Worm (Caenorhabditis elegans) whole organism, early embryonic: ENCODE results near the gene rha-2.
A peak's percentile ranks its signal among the peaks of the same experiment; 100 is the strongest.

Experiments used
- B0310.2 ChIP-seq: sonication (generic microtip); optimal IDR thresholded peaks from 2 replicates; lab custom pipeline; 2016; ENCODE audit warnings: mild to moderate bottlenecking, missing genetic modification characterization, missing compliant biosample characterization
- F13C5.2 ChIP-seq: sonication (generic microtip); optimal IDR thresholded peaks from 2 replicates; lab custom pipeline; 2017; ENCODE audit warnings: mild to moderate bottlenecking, missing genetic modification characterization, inconsistent platforms, missing compliant biosample characterization
- aly-1 ChIP-seq: sonication (generic microtip); optimal IDR thresholded peaks from 2 replicates; lab custom pipeline; 2016; ENCODE audit warnings: missing genetic modification characterization, missing compliant biosample characterization
- ama-1 ChIP-seq: fragments of 150-350 bp; optimal IDR thresholded peaks from 2 replicates; lab custom pipeline; 2014
- ceh-13 ChIP-seq: fragments of 200-800 bp; sonication (Bioruptor generic); optimal IDR thresholded peaks from 2 replicates; lab custom pipeline; 2018; ENCODE audit warnings: mild to moderate bottlenecking, missing genetic modification characterization, missing compliant biosample characterization
- ceh-36 ChIP-seq: sonication (generic microtip); optimal IDR thresholded peaks from 2 replicates; lab custom pipeline; 2016; ENCODE audit warnings: missing genetic modification characterization, inconsistent platforms, missing compliant biosample characterization
- ets-7 ChIP-seq: sonication (generic microtip); optimal IDR thresholded peaks from 2 replicates; lab custom pipeline; 2016; ENCODE audit warnings: missing genotype, missing genetic modification characterization, missing compliant biosample characterization
- flt-1 ChIP-seq: fragments of 200-800 bp; sonication (Bioruptor generic); IDR thresholded peaks from 2 replicates; pipeline ENCODE4 v1.3.6; 2022; ENCODE audit warnings: missing genetic modification characterization, missing compliant biosample characterization
- hmbx-1 ChIP-seq: sonication (generic microtip); optimal IDR thresholded peaks from 2 replicates; lab custom pipeline; 2016; ENCODE audit warnings: mild to moderate bottlenecking, missing genetic modification characterization, missing compliant biosample characterization
- hmg-4 ChIP-seq: fragments of 200-800 bp; sonication (Bioruptor generic); optimal IDR thresholded peaks from 2 replicates; lab custom pipeline; 2018; ENCODE audit warnings: mild to moderate bottlenecking, missing genetic modification characterization, missing compliant biosample characterization
- hnd-1 ChIP-seq: sonication (generic microtip); optimal IDR thresholded peaks from 2 replicates; lab custom pipeline; 2016; ENCODE audit warnings: missing genetic modification characterization, missing compliant biosample characterization
- pes-1 ChIP-seq: fragments of 200-800 bp; sonication (Bioruptor generic); IDR thresholded peaks from 2 replicates; pipeline ENCODE4 v1.3.6; 2022; ENCODE audit warnings: missing genetic modification reagents, missing genetic modification characterization, missing compliant biosample characterization
- scrt-1 ChIP-seq: fragments of 200-800 bp; sonication (Bioruptor generic); IDR thresholded peaks from 2 replicates; pipeline ENCODE4 v1.3.6; 2022; ENCODE audit warnings: missing genetic modification characterization, missing compliant biosample characterization
- sea-1 ChIP-seq: fragments of 200-800 bp; sonication (Bioruptor generic); conservative IDR thresholded peaks from 2 replicates; pipeline ENCODE4 v1.3.6; 2022; ENCODE audit warnings: missing genetic modification characterization, missing compliant biosample characterization
- tbx-11 ChIP-seq: fragments of 200-800 bp; sonication (Bioruptor generic); IDR thresholded peaks from 2 replicates; pipeline ENCODE4 v1.3.6; 2022; ENCODE audit warnings: missing genetic modification characterization, missing compliant biosample characterization
- tbx-37 ChIP-seq: fragments of 200-800 bp; sonication (Bioruptor generic); conservative IDR thresholded peaks from 2 replicates; pipeline ENCODE4 v1.3.6; 2022; ENCODE audit warnings: missing genetic modification reagents, missing genetic modification characterization, missing compliant biosample characterization
- tra-4 ChIP-seq: sonication (generic microtip); optimal IDR thresholded peaks from 2 replicates; lab custom pipeline; 2017; ENCODE audit warnings: missing genetic modification characterization, missing compliant biosample characterization

rha-2 gene

DNA sequence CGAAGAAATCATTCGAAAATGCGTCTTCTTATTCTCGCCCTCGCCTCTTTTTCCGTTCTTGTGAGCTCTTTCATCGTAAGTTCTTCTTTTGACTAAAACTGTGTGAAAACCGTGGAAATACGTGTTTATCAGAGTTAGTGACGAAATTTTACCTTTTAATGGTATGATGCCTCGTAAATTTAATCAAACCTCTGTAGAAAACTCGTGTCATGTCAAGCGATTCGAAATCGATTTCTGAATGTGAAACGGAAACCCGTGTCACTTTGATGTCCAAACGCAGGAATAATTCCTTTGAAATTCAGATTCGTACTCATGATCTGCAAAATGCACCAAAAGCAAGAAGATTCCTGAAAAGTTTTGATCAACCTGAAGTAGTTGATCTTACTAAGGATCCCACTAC is 34.2 kb upstream of the rha-2 start, which contains the start of gene F22B7.3:
TSS of gene F22B7.3 (plus strand) at position 301 of the 400 bp plus-strand sequence.
- TF ChIP-seq hnd-1 (tag; lab: Kevin White, UChicago) (no peak), B0310.2 (tag; lab: Kevin White, UChicago) (no peak), ama-1 (lab: Kevin White, UChicago) (no peak), hmbx-1 (tag; lab: Kevin White, UChicago) (no peak)

DNA sequence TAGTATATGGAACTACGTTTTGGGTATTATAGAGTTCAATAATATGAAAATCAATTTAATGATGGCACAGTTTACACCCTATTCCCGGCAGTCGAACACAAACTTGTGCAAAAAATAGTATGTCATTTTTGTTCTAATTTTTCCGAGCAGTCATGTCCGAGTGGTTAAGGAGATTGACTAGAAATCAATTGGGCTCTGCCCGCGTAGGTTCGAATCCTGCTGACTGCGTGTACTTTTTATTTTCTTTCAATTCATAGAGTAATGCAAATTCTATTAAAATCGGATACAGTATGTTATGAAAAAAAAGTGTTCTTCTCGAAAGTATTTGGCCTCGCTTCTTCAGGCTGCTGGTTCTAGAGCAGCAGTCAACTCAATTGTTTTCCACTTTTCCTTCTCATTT is 31.7 kb upstream of the rha-2 start:
- TF ChIP-seq pes-1 (GFP tag; lab: Robert Waterston, UW) = no peak

DNA sequence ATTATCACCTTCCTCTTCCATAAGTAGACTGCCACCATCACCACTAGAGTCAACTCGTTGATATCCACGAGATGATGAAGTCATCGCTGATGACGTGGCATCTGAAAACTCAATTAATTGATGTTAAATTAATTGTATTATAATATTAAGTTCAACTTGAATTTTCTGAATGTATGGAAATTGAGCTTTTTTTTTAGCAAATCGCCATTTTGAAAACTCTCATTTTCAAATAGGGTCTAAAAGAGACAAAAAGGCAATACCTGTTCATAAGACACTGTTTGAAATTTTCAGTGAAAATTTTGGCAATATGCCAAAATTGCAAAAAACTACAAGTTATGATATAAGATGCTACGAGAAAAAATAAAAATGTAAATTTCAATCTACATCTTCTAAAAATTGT is 29.3 kb upstream of the rha-2 start, which contains the start of gene twk-7:
TSS of gene twk-7 (minus strand) at position 101 of the 400 bp plus-strand sequence.
- TF ChIP-seq sea-1 (GFP tag; lab: Robert Waterston, UW) (no peak), scrt-1 (GFP tag; lab: Robert Waterston, UW) (no peak), pes-1 (GFP tag; lab: Robert Waterston, UW) (no peak), hmg-4 (GFP tag; lab: Kevin White, UChicago) (no peak), aly-1 (tag; lab: Kevin White, UChicago) (no peak)

DNA sequence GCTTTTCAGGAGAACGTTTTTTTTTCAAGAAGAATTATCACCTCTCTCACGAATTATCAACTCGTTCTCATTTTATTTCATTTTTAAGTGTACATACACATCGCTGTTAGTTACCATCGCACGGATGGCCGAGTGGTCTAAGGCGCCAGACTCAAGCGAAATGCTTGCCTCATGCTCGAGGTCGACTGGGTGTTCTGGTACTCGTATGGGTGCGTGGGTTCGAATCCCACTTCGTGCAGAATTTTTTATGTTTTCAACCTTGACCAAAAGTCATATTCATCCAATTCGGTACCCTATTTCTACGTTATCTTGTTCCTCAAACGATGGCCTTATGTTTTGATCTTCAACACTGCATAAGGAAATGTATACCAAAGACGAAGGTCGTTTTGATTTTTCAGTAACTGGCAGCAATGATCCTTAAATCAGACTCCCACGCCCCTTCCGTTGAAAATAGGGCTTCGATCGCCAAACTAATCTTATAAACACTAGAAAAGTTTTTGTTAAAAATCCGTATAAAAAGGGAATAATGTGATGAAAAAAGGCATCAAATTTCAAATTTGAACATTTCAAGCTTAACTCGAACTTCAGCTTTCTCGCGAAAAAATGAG is 24.9 kb upstream of the rha-2 start, which contains the start of gene fip-1:
TSS of gene fip-1 (plus strand) at position 558 of the 608 bp plus-strand sequence.
- peak; percentile 40; the same call in 1 of the 2 replicates for TF ChIP-seq scrt-1 (GFP tag; lab: Robert Waterston, UW)
- no peak for TF ChIP-seq tbx-11

DNA sequence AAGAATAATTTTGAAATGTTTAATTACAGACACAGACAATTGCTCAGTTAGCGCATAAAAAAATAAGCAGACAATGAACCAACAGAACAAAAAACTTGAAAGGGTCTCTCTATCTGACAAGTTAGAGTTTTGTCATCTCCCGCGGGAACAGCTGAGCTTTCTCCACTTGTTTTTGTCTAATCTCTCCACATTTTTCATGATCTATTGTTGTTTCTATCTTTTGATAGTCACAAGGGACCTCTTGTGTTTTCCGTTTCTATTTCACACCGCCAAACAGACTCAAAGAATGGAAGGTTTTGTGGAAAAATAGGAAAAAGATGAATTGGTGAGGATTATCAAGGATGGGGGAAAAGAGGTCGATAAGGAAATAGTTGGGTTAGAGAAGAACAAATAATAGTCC is 22.4 kb upstream of the rha-2 start:
- TF ChIP-seq flt-1 (GFP tag; lab: Robert Waterston, UW) (no peak), tbx-37 (no peak), B0310.2 (tag; lab: Kevin White, UChicago) (no peak), ama-1 (lab: Kevin White, UChicago) (no peak), pes-1 (GFP tag; lab: Robert Waterston, UW) (no peak), hnd-1 (tag; lab: Kevin White, UChicago) (no peak), scrt-1 (GFP tag; lab: Robert Waterston, UW) (no peak), sea-1 (GFP tag; lab: Robert Waterston, UW) (no peak), aly-1 (tag; lab: Kevin White, UChicago) (no peak), tra-4 (tag; lab: Kevin White, UChicago) (no peak), hmbx-1 (tag; lab: Kevin White, UChicago) (no peak), F13C5.2 (no peak), ets-7 (tag; lab: Kevin White, UChicago) (no peak), ceh-13 (GFP tag; lab: Kevin White, UChicago) (no peak), tbx-11 (no peak), hmg-4 (GFP tag; lab: Kevin White, UChicago) (no peak), ceh-36 (tag; lab: Kevin White, UChicago) (no peak)

DNA sequence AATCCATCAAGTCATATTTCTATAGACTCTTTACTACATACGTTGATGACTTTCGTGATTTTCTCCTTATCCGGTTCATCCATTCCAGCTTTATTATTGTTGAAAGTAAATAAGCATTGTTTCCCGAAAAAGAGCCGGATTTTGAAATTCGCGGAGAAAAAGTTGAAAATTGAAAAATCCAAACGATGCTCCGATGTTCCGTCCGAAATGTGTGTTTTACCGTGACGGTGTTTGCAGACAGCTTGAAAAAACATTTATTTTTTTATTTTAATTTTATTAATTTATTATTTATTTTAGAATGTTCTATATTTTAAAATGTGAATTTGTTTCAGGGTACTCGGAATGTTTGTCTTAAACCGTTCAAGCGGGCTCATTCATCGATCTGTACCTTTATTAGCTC is 16.5 kb upstream of the rha-2 start, which contains the start of gene dnj-10:
TSS of gene dnj-10 (plus strand) at position 333 of the 400 bp plus-strand sequence.
- TF ChIP-seq B0310.2 (tag; lab: Kevin White, UChicago) (no peak), aly-1 (tag; lab: Kevin White, UChicago) (no peak), hmbx-1 (tag; lab: Kevin White, UChicago) (no peak), ama-1 (lab: Kevin White, UChicago) (no peak), tbx-37 (no peak), sea-1 (GFP tag; lab: Robert Waterston, UW) (no peak), tbx-11 (no peak), F13C5.2 (no peak), flt-1 (GFP tag; lab: Robert Waterston, UW) (no peak), hnd-1 (tag; lab: Kevin White, UChicago) (no peak), scrt-1 (GFP tag; lab: Robert Waterston, UW) (no peak), hmg-4 (GFP tag; lab: Kevin White, UChicago) (no peak)

DNA sequence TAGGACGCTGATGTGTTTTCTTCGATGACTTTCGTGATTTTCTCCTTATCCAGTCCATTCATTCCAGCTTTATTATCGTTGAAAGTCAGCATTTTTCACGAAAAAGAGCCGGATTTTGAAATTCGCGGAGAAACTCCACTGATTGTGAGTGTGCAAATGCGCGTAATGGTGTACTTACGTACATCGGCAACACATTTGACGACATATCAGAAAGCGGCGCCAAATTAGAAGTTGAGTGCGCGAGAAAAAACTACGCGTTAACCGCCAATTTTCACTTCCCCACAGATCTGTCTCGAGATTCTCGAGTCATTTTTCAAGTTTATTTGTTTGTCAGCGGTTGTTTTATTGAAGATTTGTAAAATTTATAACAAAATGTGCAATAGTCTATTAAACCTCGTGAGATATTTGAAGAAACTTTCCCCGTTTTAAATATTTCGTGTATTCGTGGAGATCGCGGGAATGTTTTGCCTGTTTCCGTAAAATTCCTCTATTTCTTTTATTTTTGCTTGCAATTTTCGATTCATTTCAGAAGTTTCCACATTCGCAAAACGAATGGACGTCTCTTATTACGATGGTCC is 14.1 kb upstream of the rha-2 start, which contains the start of the genes polk-1 and gpr-1:
TSS of gene polk-1 (minus strand) at position 186 of the 578 bp plus-strand sequence.
TSS of gene gpr-1 (plus strand) at position 528 of the 578 bp plus-strand sequence.
- no peak for TF ChIP-seq flt-1 (GFP tag; lab: Robert Waterston, UW)
- no peak for TF ChIP-seq F13C5.2
- no peak for TF ChIP-seq aly-1 (tag; lab: Kevin White, UChicago)
- no peak for TF ChIP-seq sea-1 (GFP tag; lab: Robert Waterston, UW)
- TF ChIP-seq scrt-1 (GFP tag; lab: Robert Waterston, UW) = no peak
- TF ChIP-seq tbx-37 = no peak
- no peak for TF ChIP-seq hmg-4 (GFP tag; lab: Kevin White, UChicago)
- no peak for TF ChIP-seq ets-7 (tag; lab: Kevin White, UChicago)

DNA sequence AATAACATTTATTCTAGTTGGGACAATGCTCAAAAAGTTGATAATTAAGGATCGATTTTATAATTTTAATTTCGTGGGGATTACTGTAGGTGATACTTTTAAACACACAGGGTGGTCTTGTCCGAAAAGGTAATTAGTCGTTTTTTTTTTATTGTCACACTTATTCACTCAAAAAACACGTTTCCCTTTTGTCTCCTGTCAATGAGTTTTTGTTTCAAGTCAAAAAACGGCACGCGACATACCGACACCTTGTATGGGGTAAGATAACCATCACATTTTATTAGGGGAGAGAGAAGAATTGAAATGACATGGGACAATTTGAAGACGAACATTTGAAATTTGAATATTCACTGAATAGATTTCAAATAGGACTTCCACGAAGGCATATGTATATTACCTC is 10.8 kb upstream of the rha-2 start:
- TF ChIP-seq sea-1 (GFP tag; lab: Robert Waterston, UW) (no peak), ets-7 (tag; lab: Kevin White, UChicago) (no peak), pes-1 (GFP tag; lab: Robert Waterston, UW) (no peak), aly-1 (tag; lab: Kevin White, UChicago) (no peak), ceh-36 (tag; lab: Kevin White, UChicago) (no peak), hmbx-1 (tag; lab: Kevin White, UChicago) (no peak), ceh-13 (GFP tag; lab: Kevin White, UChicago) (no peak), ama-1 (lab: Kevin White, UChicago) (no peak), flt-1 (GFP tag; lab: Robert Waterston, UW) (no peak), tbx-37 (no peak), tra-4 (tag; lab: Kevin White, UChicago) (no peak), hnd-1 (tag; lab: Kevin White, UChicago) (no peak), tbx-11 (no peak), B0310.2 (tag; lab: Kevin White, UChicago) (no peak), hmg-4 (GFP tag; lab: Kevin White, UChicago) (no peak), F13C5.2 (no peak), scrt-1 (GFP tag; lab: Robert Waterston, UW) (no peak)
